Fruit fly (Drosophila melanogaster) whole organism, embryonic: ENCODE data around the gene Arv1.

Source experiments
- CG10147 ChIP-seq: fragments of 200-800 bp; sonication (Bioruptor generic); optimal IDR thresholded peaks from 2 replicates; lab custom pipeline; 2019; ENCODE audit warnings: missing biosample characterization, mild to moderate bottlenecking, missing genetic modification characterization, moderate library complexity
- CG11504 ChIP-seq: fragments of 200-800 bp; sonication (Bioruptor generic); optimal IDR thresholded peaks from 3 replicates; lab custom pipeline; 2019; ENCODE audit warnings: missing biosample characterization, mild to moderate bottlenecking, missing genetic modification characterization, moderate library complexity
- CG12104 ChIP-seq: fragments of 200-800 bp; sonication (Bioruptor generic); optimal IDR thresholded peaks from 3 replicates; lab custom pipeline; 2016; ENCODE audit warnings: missing biosample characterization, missing genetic modification characterization
- CG13624 ChIP-seq: fragments of 200-800 bp; sonication (Bioruptor generic); optimal IDR thresholded peaks from 2 replicates; lab custom pipeline; 2016; ENCODE audit warnings: missing biosample characterization, missing genetic modification characterization
- CG15696 ChIP-seq: fragments of 200-800 bp; sonication (Bioruptor generic); optimal IDR thresholded peaks from 2 replicates; lab custom pipeline; 2019; ENCODE audit warnings: missing biosample characterization, mild to moderate bottlenecking, missing genetic modification characterization, moderate library complexity
- CG17385 ChIP-seq: fragments of 200-800 bp; sonication (Bioruptor generic); optimal IDR thresholded peaks from 3 replicates; lab custom pipeline; 2018; ENCODE audit warnings: missing biosample characterization, mild to moderate bottlenecking, missing genetic modification characterization
- CG17912 ChIP-seq: fragments of 200-800 bp; sonication (Bioruptor generic); optimal IDR thresholded peaks from 2 replicates; lab custom pipeline; 2018; ENCODE audit warnings: missing biosample characterization, mild to moderate bottlenecking, missing genetic modification characterization
- CG2120 ChIP-seq: fragments of 200-800 bp; sonication (Bioruptor generic); optimal IDR thresholded peaks from 3 replicates; lab custom pipeline; 2016; ENCODE audit warnings: missing biosample characterization, missing genetic modification characterization
- CG2889 ChIP-seq: fragments of 200-800 bp; sonication (Bioruptor generic); IDR thresholded peaks from 3 replicates; pipeline ENCODE4 v1.3.6; 2022; ENCODE audit warnings: missing biosample characterization, missing genetic modification characterization
- CG33213 ChIP-seq: fragments of 200-800 bp; sonication (Bioruptor generic); optimal IDR thresholded peaks from 3 replicates; lab custom pipeline; 2016; ENCODE audit warnings: missing biosample characterization, missing genetic modification characterization
- CG4404 ChIP-seq: fragments of 200-800 bp; sonication (Bioruptor generic); IDR thresholded peaks from 2 replicates; pipeline ENCODE4 v1.3.6; 2022; ENCODE audit warnings: missing biosample characterization, missing genetic modification characterization
- CG5245 ChIP-seq: fragments of 200-800 bp; sonication (Bioruptor generic); optimal IDR thresholded peaks from 3 replicates; lab custom pipeline; 2016; ENCODE audit warnings: missing biosample characterization, missing genetic modification characterization
- CG6791 ChIP-seq: fragments of 200-800 bp; sonication (Bioruptor generic); IDR thresholded peaks from 3 replicates; pipeline ENCODE4 v1.3.6; 2022; ENCODE audit warnings: missing biosample characterization, missing genetic modification characterization; ENCODE audit not compliant: partially characterized antibody
- CG6813 ChIP-seq: fragments of 200-800 bp; sonication (Bioruptor generic); optimal IDR thresholded peaks from 2 replicates; lab custom pipeline; 2017; ENCODE audit warnings: missing biosample characterization, missing genetic modification characterization, mild to moderate bottlenecking, moderate library complexity, missing genetic modification reagents
- CG7271 ChIP-seq: fragments of 200-800 bp; sonication (Bioruptor generic); optimal IDR thresholded peaks from 2 replicates; lab custom pipeline; 2018; ENCODE audit warnings: missing biosample characterization, mild to moderate bottlenecking, missing genetic modification characterization, moderate library complexity
- CG8089 ChIP-seq: fragments of 200-800 bp; sonication (Bioruptor generic); optimal IDR thresholded peaks from 3 replicates; lab custom pipeline; 2016; ENCODE audit warnings: missing biosample characterization, missing genetic modification characterization
- CG9727 ChIP-seq: fragments of 200-800 bp; sonication (Bioruptor generic); optimal IDR thresholded peaks from 3 replicates; lab custom pipeline; 2017; ENCODE audit warnings: missing biosample characterization, mild to moderate bottlenecking, missing genetic modification characterization
- CG9932 ChIP-seq: fragments of 200-800 bp; sonication (Bioruptor generic); IDR thresholded peaks from 2 replicates; pipeline ENCODE4 v1.3.6; 2022; ENCODE audit warnings: missing biosample characterization, missing genetic modification characterization
- Dbx ChIP-seq: fragments of 200-800 bp; sonication (Bioruptor generic); IDR thresholded peaks from 3 replicates; pipeline ENCODE4 v1.3.6; 2022; ENCODE audit warnings: missing biosample characterization, missing genetic modification characterization
- E2f1 ChIP-seq: fragments of 200-800 bp; sonication (Bioruptor generic); IDR thresholded peaks from 2 replicates; pipeline ENCODE4 v1.3.6; 2022; ENCODE audit warnings: missing biosample characterization, missing genetic modification characterization
- Eip74EF ChIP-seq, 2 experiments: fragments of 200-800 bp in 1 of 2; fragments of >200 bp in 1 of 2; sonication (Bioruptor generic) in 1 of 2; optimal IDR thresholded peaks; 2 replicates each; lab custom pipeline; 2017 to 2019; ENCODE audit warnings: missing biosample characterization in 2 of 2, missing genetic modification characterization in 2 of 2, mild to moderate bottlenecking in 1 of 2, moderate library complexity in 1 of 2
- MBD-R2 ChIP-seq: fragments of 200-800 bp; sonication (Bioruptor generic); IDR thresholded peaks from 2 replicates; pipeline ENCODE4 v1.3.6; 2022; ENCODE audit warnings: missing biosample characterization, missing genetic modification characterization
- MTF-1 ChIP-seq: fragments of 200-800 bp; sonication (Bioruptor generic); optimal IDR thresholded peaks from 2 replicates; lab custom pipeline; 2018; ENCODE audit warnings: missing biosample characterization, mild to moderate bottlenecking, missing genetic modification characterization, borderline replicate concordance
- NC2β ChIP-seq: fragments of 200-800 bp; sonication (Bioruptor generic); optimal IDR thresholded peaks from 2 replicates; lab custom pipeline; 2016; ENCODE audit warnings: missing biosample characterization, missing genetic modification characterization
- Nf-YA ChIP-seq: fragments of 200-800 bp; sonication (Bioruptor generic); IDR thresholded peaks from 2 replicates; pipeline ENCODE4 v1.3.6; 2022; ENCODE audit warnings: missing biosample characterization, missing genetic modification characterization
- Scr ChIP-seq: fragments of 200-800 bp; sonication (Bioruptor generic); IDR thresholded peaks from 2 replicates; pipeline ENCODE4 v1.3.6; 2022; ENCODE audit warnings: missing biosample characterization, missing genetic modification characterization; ENCODE audit not compliant: partially characterized antibody
- Sox100B ChIP-seq: fragments of 200-800 bp; sonication (Bioruptor generic); optimal IDR thresholded peaks from 3 replicates; lab custom pipeline; 2018; ENCODE audit warnings: missing biosample characterization, mild to moderate bottlenecking, missing genetic modification characterization
- bowl ChIP-seq: fragments of 200-800 bp; sonication (Bioruptor generic); IDR thresholded peaks from 2 replicates; pipeline ENCODE4 v1.3.6; 2022; ENCODE audit warnings: missing biosample characterization, missing genetic modification characterization
- br ChIP-seq: fragments of >200 bp; optimal IDR thresholded peaks from 2 replicates; lab custom pipeline; 2017
- btn ChIP-seq: fragments of 200-800 bp; sonication (Bioruptor generic); optimal IDR thresholded peaks from 2 replicates; lab custom pipeline; 2016; ENCODE audit warnings: missing biosample characterization, missing genetic modification characterization
- cato ChIP-seq: fragments of 200-800 bp; sonication (Bioruptor generic); optimal IDR thresholded peaks from 2 replicates; lab custom pipeline; 2016; ENCODE audit warnings: missing biosample characterization, missing genetic modification characterization, borderline replicate concordance
- chm ChIP-seq: fragments of 200-800 bp; sonication (Bioruptor generic); IDR thresholded peaks from 2 replicates; pipeline ENCODE4 v1.3.6; 2022; ENCODE audit warnings: missing biosample characterization, missing genetic modification characterization
- crp ChIP-seq, 2 experiments: fragments of 200-800 bp; sonication (Bioruptor generic); optimal IDR thresholded peaks; 2 replicates in 1 of 2; 3 replicates in 1 of 2; lab custom pipeline; 2017; ENCODE audit warnings: missing biosample characterization in 2 of 2, missing genetic modification characterization in 2 of 2, mild to moderate bottlenecking in 1 of 2, moderate library complexity in 1 of 2
- dati ChIP-seq: fragments of 200-800 bp; sonication (Bioruptor generic); IDR thresholded peaks from 2 replicates; pipeline ENCODE4 v1.3.6; 2022; ENCODE audit warnings: missing biosample characterization, missing genetic modification characterization
- dm ChIP-seq: fragments of 200-800 bp; sonication (Bioruptor generic); optimal IDR thresholded peaks from 3 replicates; lab custom pipeline; 2016; ENCODE audit warnings: missing biosample characterization, missing genetic modification characterization
- dysf ChIP-seq: fragments of 200-800 bp; sonication (Bioruptor generic); IDR thresholded peaks from 3 replicates; pipeline ENCODE4 v1.3.6; 2022; ENCODE audit warnings: missing biosample characterization, missing genetic modification characterization
- exex ChIP-seq: fragments of 200-800 bp; sonication (Bioruptor generic); optimal IDR thresholded peaks from 4 replicates; lab custom pipeline; 2018; ENCODE audit warnings: missing biosample characterization, mild to moderate bottlenecking, missing genetic modification characterization, moderate library complexity
- gfzf ChIP-seq: fragments of 200-800 bp; sonication (Bioruptor generic); optimal IDR thresholded peaks from 2 replicates; lab custom pipeline; 2016; ENCODE audit warnings: missing biosample characterization, mild to moderate bottlenecking, missing genetic modification characterization, moderate library complexity
- gro ChIP-seq: fragments of 200-800 bp; sonication (Bioruptor generic); optimal IDR thresholded peaks from 2 replicates; lab custom pipeline; 2016; ENCODE audit warnings: missing biosample characterization, missing genetic modification characterization
- hth ChIP-seq: fragments of >200 bp; optimal IDR thresholded peaks from 2 replicates; lab custom pipeline; 2017; ENCODE audit warnings: inconsistent platforms
- jing ChIP-seq: fragments of 200-800 bp; sonication (Bioruptor generic); optimal IDR thresholded peaks from 2 replicates; lab custom pipeline; 2018; ENCODE audit warnings: missing biosample characterization, mild to moderate bottlenecking, missing genetic modification characterization
- ken ChIP-seq: fragments of 200-800 bp; sonication (Bioruptor generic); IDR thresholded peaks from 3 replicates; pipeline ENCODE4 v1.3.6; 2022; ENCODE audit warnings: missing biosample characterization, missing genetic modification characterization
- nau ChIP-seq: fragments of 200-800 bp; sonication (Bioruptor generic); optimal IDR thresholded peaks from 3 replicates; lab custom pipeline; 2017; ENCODE audit warnings: missing biosample characterization, mild to moderate bottlenecking, missing genetic modification characterization, missing genetic modification reagents
- nerfin-1 ChIP-seq: fragments of 200-800 bp; sonication (Bioruptor generic); optimal IDR thresholded peaks from 3 replicates; lab custom pipeline; 2019; ENCODE audit warnings: missing biosample characterization, mild to moderate bottlenecking, missing genetic modification characterization, moderate library complexity
- pita ChIP-seq: fragments of 200-800 bp; sonication (Bioruptor generic); optimal IDR thresholded peaks from 2 replicates; lab custom pipeline; 2017; ENCODE audit warnings: missing biosample characterization, mild to moderate bottlenecking, missing genetic modification characterization
- stc ChIP-seq: fragments of 200-800 bp; sonication (Bioruptor generic); IDR thresholded peaks from 2 replicates; pipeline ENCODE4 v1.3.6; 2022; ENCODE audit warnings: missing biosample characterization, missing genetic modification characterization
- trem ChIP-seq: fragments of 200-800 bp; optimal IDR thresholded peaks from 3 replicates; lab custom pipeline; 2019; ENCODE audit warnings: missing biosample characterization, mild to moderate bottlenecking, missing genetic modification characterization, moderate library complexity
- tup ChIP-seq: fragments of 200-800 bp; sonication (Bioruptor generic); optimal IDR thresholded peaks from 2 replicates; lab custom pipeline; 2016; ENCODE audit warnings: missing biosample characterization, mild to moderate bottlenecking, missing genetic modification characterization, moderate library complexity

Gene Arv1

DNA sequence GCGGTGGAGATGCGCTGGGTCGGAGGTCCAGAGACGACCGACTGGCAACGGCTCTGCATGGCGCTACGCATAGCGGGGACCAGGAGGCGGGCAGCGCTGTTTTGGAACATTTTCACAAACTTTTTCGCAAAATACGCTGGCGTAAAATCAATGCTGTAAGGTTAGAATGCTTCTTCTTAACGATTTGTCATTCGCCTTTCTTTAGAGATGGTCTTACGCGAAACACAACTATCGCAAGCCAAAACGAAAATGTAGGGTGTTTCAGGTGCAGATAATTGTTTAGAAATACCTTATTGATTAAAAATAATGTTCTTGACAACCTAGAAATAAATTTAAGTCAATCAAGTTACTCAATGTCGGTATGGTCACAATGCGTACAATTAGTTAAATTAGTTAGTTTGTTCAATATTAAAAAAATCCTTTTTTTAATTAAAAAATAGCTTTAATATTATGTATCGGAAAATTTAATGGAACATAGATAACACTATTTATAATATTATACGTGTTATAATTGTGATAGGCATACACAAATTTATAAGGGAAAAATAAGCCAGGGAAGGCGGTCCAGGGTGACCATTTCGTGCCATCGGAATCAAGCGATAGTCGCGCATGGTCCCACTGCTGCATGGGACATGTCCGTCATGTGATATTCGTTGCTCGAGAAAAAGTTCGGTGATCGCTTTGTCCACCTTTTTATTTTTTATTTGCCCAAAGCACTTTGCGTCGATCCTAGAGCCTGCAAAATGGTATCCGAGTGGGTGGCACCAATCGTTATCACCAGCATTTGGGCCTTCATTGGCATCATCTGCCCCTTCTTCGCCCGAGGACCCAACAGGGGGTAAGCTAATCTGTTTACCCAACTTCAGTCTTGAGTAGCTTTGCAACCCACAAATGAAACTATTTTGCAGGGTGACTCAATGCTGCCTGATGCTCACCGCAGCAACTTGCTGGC is 10.4 kb upstream of the Arv1 start, which contains the start of the genes COX8 and VhaM9.7-b (continued):
- TF ChIP-seq CG8089 (GFP tag; lab: Kevin White, UChicago), result peak; percentile 35
- TF ChIP-seq hth (lab: Kevin White, UChicago), result no peak
- 0 out of 3 replicates have a peak, but pooled peaks have one; percentile 57 for TF ChIP-seq dysf (GFP tag; lab: Robert Waterston, UW)
- no peak; the same call in 2 of the 3 replicates for TF ChIP-seq ken (GFP tag; lab: Robert Waterston, UW)
- no peak for TF ChIP-seq CG17912
- TF ChIP-seq exex (tag; lab: Kevin White, UChicago), result no peak
- TF ChIP-seq Nf-YA, result no peak
- peak; percentile 69 for TF ChIP-seq CG6791 (GFP tag; lab: Robert Waterston, UW)
- TF ChIP-seq CG10147, result no peak
- peak in 1 of 2 experiments; percentile 58 for TF ChIP-seq crp (GFP tag; optimal IDR thresholded peaks at IDR 0.05; lab: Kevin White, UChicago)
- no peak for TF ChIP-seq CG6813
- TF ChIP-seq nerfin-1 (tag; lab: Kevin White, UChicago), result no peak
- TF ChIP-seq stc, result no peak; the same call in 1 of the 2 replicates
- no peak for TF ChIP-seq nau
- peak; percentile 24 for TF ChIP-seq NC2β (GFP tag; lab: Kevin White, UChicago)
- TF ChIP-seq MBD-R2 (GFP tag; lab: Robert Waterston, UW), result peak; percentile 76
- TF ChIP-seq tup (GFP tag; lab: Kevin White, UChicago), result no peak
- peak; percentile 77 for TF ChIP-seq Scr (GFP tag; lab: Robert Waterston, UW)
- TF ChIP-seq gro (GFP tag; lab: Kevin White, UChicago), result no peak
- TF ChIP-seq CG2889, result 0 out of 3 replicates have a peak, but pooled peaks have one; percentile 22
- no peak for TF ChIP-seq CG5245 (GFP tag; lab: Kevin White, UChicago)
- peak; percentile 56 for TF ChIP-seq CG13624 (GFP tag; lab: Kevin White, UChicago)
- peak; percentile 69 for TF ChIP-seq gfzf (GFP tag; lab: Kevin White, UChicago)
- peak; percentile 43 for TF ChIP-seq CG15696
- TF ChIP-seq btn (GFP tag; lab: Kevin White, UChicago), result no peak
- no peak for TF ChIP-seq dati
- TF ChIP-seq Sox100B, result peak; percentile 67
- TF ChIP-seq dm (GFP tag; lab: Kevin White, UChicago), result peak; percentile 12
- TF ChIP-seq CG9932 (GFP tag; lab: Robert Waterston, UW), result peak; percentile 88
- peak; percentile 72 for TF ChIP-seq CG2120 (GFP tag; lab: Kevin White, UChicago)
- no peak for TF ChIP-seq br (lab: Kevin White, UChicago)
- TF ChIP-seq bowl (GFP tag; lab: Robert Waterston, UW), result no peak
- no peak for TF ChIP-seq chm (GFP tag; lab: Robert Waterston, UW)
- peak; percentile 38 for TF ChIP-seq CG33213 (GFP tag; lab: Kevin White, UChicago)
- TF ChIP-seq E2f1 (GFP tag; lab: Robert Waterston, UW), result peak; percentile 41
- no peak for TF ChIP-seq pita (GFP tag; lab: Kevin White, UChicago)
- TF ChIP-seq cato, result no peak
- TF ChIP-seq Dbx (GFP tag; lab: Robert Waterston, UW), result 0 out of 3 replicates have a peak, but pooled peaks have one; percentile 48
- TF ChIP-seq CG11504, result no peak
- TF ChIP-seq Eip74EF (GFP tag; optimal IDR thresholded peaks at IDR 0.05; lab: Kevin White, UChicago), result no peak
- TF ChIP-seq trem (tag; lab: Kevin White, UChicago), result peak; percentile 40
- no peak for TF ChIP-seq MTF-1 (GFP tag; lab: Kevin White, UChicago)
- peak; percentile 41 for TF ChIP-seq CG12104 (GFP tag; lab: Kevin White, UChicago)
- no peak for TF ChIP-seq CG7271
- no peak for TF ChIP-seq CG4404 (GFP tag; lab: Robert Waterston, UW)
- TF ChIP-seq CG9727 (GFP tag; lab: Kevin White, UChicago), result no peak
- TF ChIP-seq CG17385 (GFP tag; lab: Kevin White, UChicago), result peak; percentile 97
- no peak for TF ChIP-seq jing (GFP tag; lab: Kevin White, UChicago)
